Worm (Caenorhabditis elegans) whole organism, early embryonic: ENCODE data around the gene tsp-18.
A peak's percentile ranks its signal among the peaks of the same experiment; 100 is the strongest.

Experiments
- B0310.2 ChIP-seq: sonication (generic microtip); optimal IDR thresholded peaks from 2 replicates; lab custom pipeline; 2016; ENCODE audit warnings: mild to moderate bottlenecking, missing genetic modification characterization, missing compliant biosample characterization
- F13C5.2 ChIP-seq: sonication (generic microtip); optimal IDR thresholded peaks from 2 replicates; lab custom pipeline; 2017; ENCODE audit warnings: mild to moderate bottlenecking, missing genetic modification characterization, inconsistent platforms, missing compliant biosample characterization
- aly-1 ChIP-seq: sonication (generic microtip); optimal IDR thresholded peaks from 2 replicates; lab custom pipeline; 2016; ENCODE audit warnings: missing genetic modification characterization, missing compliant biosample characterization
- ama-1 ChIP-seq: fragments of 150-350 bp; optimal IDR thresholded peaks from 2 replicates; lab custom pipeline; 2014
- ceh-13 ChIP-seq: fragments of 200-800 bp; sonication (Bioruptor generic); optimal IDR thresholded peaks from 2 replicates; lab custom pipeline; 2018; ENCODE audit warnings: mild to moderate bottlenecking, missing genetic modification characterization, missing compliant biosample characterization
- ceh-36 ChIP-seq: sonication (generic microtip); optimal IDR thresholded peaks from 2 replicates; lab custom pipeline; 2016; ENCODE audit warnings: missing genetic modification characterization, inconsistent platforms, missing compliant biosample characterization
- ets-7 ChIP-seq: sonication (generic microtip); optimal IDR thresholded peaks from 2 replicates; lab custom pipeline; 2016; ENCODE audit warnings: missing genotype, missing genetic modification characterization, missing compliant biosample characterization
- flt-1 ChIP-seq: fragments of 200-800 bp; sonication (Bioruptor generic); IDR thresholded peaks from 2 replicates; pipeline ENCODE4 v1.3.6; 2022; ENCODE audit warnings: missing genetic modification characterization, missing compliant biosample characterization
- hmbx-1 ChIP-seq: sonication (generic microtip); optimal IDR thresholded peaks from 2 replicates; lab custom pipeline; 2016; ENCODE audit warnings: mild to moderate bottlenecking, missing genetic modification characterization, missing compliant biosample characterization
- hmg-4 ChIP-seq: fragments of 200-800 bp; sonication (Bioruptor generic); optimal IDR thresholded peaks from 2 replicates; lab custom pipeline; 2018; ENCODE audit warnings: mild to moderate bottlenecking, missing genetic modification characterization, missing compliant biosample characterization
- hnd-1 ChIP-seq: sonication (generic microtip); optimal IDR thresholded peaks from 2 replicates; lab custom pipeline; 2016; ENCODE audit warnings: missing genetic modification characterization, missing compliant biosample characterization
- pes-1 ChIP-seq: fragments of 200-800 bp; sonication (Bioruptor generic); IDR thresholded peaks from 2 replicates; pipeline ENCODE4 v1.3.6; 2022; ENCODE audit warnings: missing genetic modification reagents, missing genetic modification characterization, missing compliant biosample characterization
- scrt-1 ChIP-seq: fragments of 200-800 bp; sonication (Bioruptor generic); IDR thresholded peaks from 2 replicates; pipeline ENCODE4 v1.3.6; 2022; ENCODE audit warnings: missing genetic modification characterization, missing compliant biosample characterization
- sea-1 ChIP-seq: fragments of 200-800 bp; sonication (Bioruptor generic); conservative IDR thresholded peaks from 2 replicates; pipeline ENCODE4 v1.3.6; 2022; ENCODE audit warnings: missing genetic modification characterization, missing compliant biosample characterization
- tbx-11 ChIP-seq: fragments of 200-800 bp; sonication (Bioruptor generic); IDR thresholded peaks from 2 replicates; pipeline ENCODE4 v1.3.6; 2022; ENCODE audit warnings: missing genetic modification characterization, missing compliant biosample characterization
- tbx-37 ChIP-seq: fragments of 200-800 bp; sonication (Bioruptor generic); conservative IDR thresholded peaks from 2 replicates; pipeline ENCODE4 v1.3.6; 2022; ENCODE audit warnings: missing genetic modification reagents, missing genetic modification characterization, missing compliant biosample characterization
- tra-4 ChIP-seq: sonication (generic microtip); optimal IDR thresholded peaks from 2 replicates; lab custom pipeline; 2017; ENCODE audit warnings: missing genetic modification characterization, missing compliant biosample characterization

Gene tsp-18

ce11 chrII:5948681-5949080 lies 44.3 kb downstream of the tsp-18 start:
- TF ChIP-seq ama-1 (lab: Kevin White, UChicago) (no peak), F13C5.2 (tag; lab: Kevin White, UChicago) (no peak), ceh-36 (tag; lab: Kevin White, UChicago) (no peak), hmg-4 (GFP tag; lab: Kevin White, UChicago) (no peak), scrt-1 (GFP tag; lab: Robert Waterston, UW) (no peak), hmbx-1 (tag; lab: Kevin White, UChicago) (no peak), ceh-13 (no peak), B0310.2 (tag; lab: Kevin White, UChicago) (no peak), tbx-37 (GFP tag; lab: Robert Waterston, UW) (no peak), aly-1 (tag; lab: Kevin White, UChicago) (no peak), ets-7 (tag; lab: Kevin White, UChicago) (no peak), tra-4 (no peak), tbx-11 (no peak), hnd-1 (tag; lab: Kevin White, UChicago) (no peak), sea-1 (no peak), flt-1 (no peak), pes-1 (no peak)

ce11 chrII:5950657-5951056 lies 46.3 kb downstream of the tsp-18 start:
- TF ChIP-seq tbx-11 (no peak), ets-7 (tag; lab: Kevin White, UChicago) (no peak), hmg-4 (GFP tag; lab: Kevin White, UChicago) (no peak), pes-1 (no peak), aly-1 (tag; lab: Kevin White, UChicago) (no peak)

- TF ChIP-seq ama-1 (lab: Kevin White, UChicago) (no peak), F13C5.2 (tag; lab: Kevin White, UChicago) (no peak), flt-1 (no peak), hmbx-1 (tag; lab: Kevin White, UChicago) (no peak), tbx-37 (GFP tag; lab: Robert Waterston, UW) (no peak), ceh-36 (tag; lab: Kevin White, UChicago) (no peak), hmg-4 (GFP tag; lab: Kevin White, UChicago) (no peak), scrt-1 (GFP tag; lab: Robert Waterston, UW) (no peak), tbx-11 (no peak), ets-7 (tag; lab: Kevin White, UChicago) (no peak), pes-1 (no peak)
Observed at ce11 chrII:5951745-5952144, 47.4 kb downstream of the tsp-18 start.

- no peak for TF ChIP-seq flt-1
- TF ChIP-seq pes-1 = no peak
- TF ChIP-seq F13C5.2 (tag; lab: Kevin White, UChicago) = no peak
- no peak for TF ChIP-seq aly-1 (tag; lab: Kevin White, UChicago)
- no peak for TF ChIP-seq hmg-4 (GFP tag; lab: Kevin White, UChicago)
- no peak for TF ChIP-seq hmbx-1 (tag; lab: Kevin White, UChicago)
- no peak for TF ChIP-seq tra-4
Observed at ce11 chrII:5952214-5952613, 47.9 kb downstream of the tsp-18 start.

- TF ChIP-seq ceh-36 (tag; lab: Kevin White, UChicago) (peak; percentile 19), sea-1 (no peak)
Observed at ce11 chrII:5955638-5956167, 51.4 kb downstream of the tsp-18 start.
